Worm (Caenorhabditis elegans) whole organism, young adult: ENCODE measurements around the gene clec-25.

Experiments used
- nfya-1 ChIP-seq: sonication (generic microtip); optimal IDR thresholded peaks from 2 replicates; lab custom pipeline; 2017; ENCODE audit warnings: antibody characterized with exemption, missing compliant biosample characterization, missing genetic modification characterization, borderline replicate concordance; ENCODE audit not compliant: insufficient read depth
- pha-4 ChIP-seq: fragments of 150-350 bp; sonication (generic microtip); optimal IDR thresholded peaks from 2 replicates; lab custom pipeline; 2014; ENCODE audit warnings: missing biosample characterization, missing genetic modification reagents, missing genetic modification characterization
- snpc-3.4 ChIP-seq: sonication (generic microtip); optimal IDR thresholded peaks from 2 replicates; lab custom pipeline; 2017; ENCODE audit warnings: missing genetic modification characterization, mild to moderate bottlenecking, missing compliant biosample characterization, antibody characterized with exemption, moderate library complexity, missing genotype, missing genetic modification reagents
- ztf-18 ChIP-seq: sonication (generic microtip); optimal IDR thresholded peaks from 2 replicates; lab custom pipeline; 2016; ENCODE audit warnings: missing genotype, mild to moderate bottlenecking, missing genetic modification characterization, missing compliant biosample characterization

DNA sequence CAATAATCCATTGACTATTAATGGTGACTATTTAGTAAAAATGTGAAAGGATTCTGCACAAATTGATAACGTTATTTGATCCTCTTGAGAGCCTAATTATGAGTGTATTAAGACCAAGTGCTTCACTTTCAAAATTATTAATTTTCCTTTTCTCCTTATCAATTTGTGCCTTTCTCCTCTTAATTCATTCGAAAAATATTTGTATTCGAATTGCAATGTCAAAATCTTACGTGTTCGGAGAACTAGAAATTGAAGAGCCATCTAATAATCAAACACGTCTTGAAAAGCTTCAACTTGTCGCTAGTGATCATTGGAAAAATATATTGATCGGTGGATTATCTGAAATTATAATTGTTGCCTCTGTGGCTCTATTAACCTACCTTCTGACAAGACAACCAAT, 5.5 kb downstream of the clec-25 start, which contains the start of the genes clec-36 and clec-26:
- TF ChIP-seq snpc-3.4 (tag; lab: Kevin White, UChicago) (no peak), ztf-18 (no peak), nfya-1 (tag; lab: Kevin White, UChicago) (no peak), pha-4 (tag; lab: Kevin White, UChicago) (no peak)
